Worm (Caenorhabditis elegans) whole organism, L1 larva: ENCODE data around the gene T10H10.2.

Experiments
- lin-15B ChIP-seq: fragments of 150-350 bp; sonication (generic microtip); optimal IDR thresholded peaks from 3 replicates; lab custom pipeline; 2014; ENCODE audit warnings: missing biosample characterization, missing genetic modification characterization
- sox-4 ChIP-seq: sonication (generic microtip); optimal IDR thresholded peaks from 2 replicates; lab custom pipeline; 2016; ENCODE audit warnings: missing genetic modification characterization, missing compliant biosample characterization

ce11 chrX:2342859-2343258, 48.3 kb downstream of the T10H10.2 start, which contains the start of gene nlp-23:
- no peak for TF ChIP-seq sox-4 (tag; lab: Kevin White, UChicago)
- no peak for TF ChIP-seq lin-15B (tag; lab: Kevin White, UChicago)
